Worm (Caenorhabditis elegans) whole organism, midembryonic: ENCODE results near the gene F52C12.6.

Source experiments
- T22C8.4 ChIP-seq: fragments of 200-800 bp; sonication (Bioruptor generic); IDR thresholded peaks from 2 replicates; pipeline ENCODE4 v1.3.6; 2022; ENCODE audit warnings: missing genetic modification characterization, missing compliant biosample characterization
- cog-1 ChIP-seq: sonication (generic microtip); optimal IDR thresholded peaks from 2 replicates; lab custom pipeline; 2016; ENCODE audit warnings: missing genetic modification characterization, missing compliant biosample characterization
- flt-1 ChIP-seq: fragments of 200-800 bp; sonication (Bioruptor generic); IDR thresholded peaks from 2 replicates; pipeline ENCODE4 v1.3.6; 2022; ENCODE audit warnings: missing genetic modification characterization, missing compliant biosample characterization
- klf-2 ChIP-seq: fragments of 200-800 bp; sonication (Bioruptor generic); conservative IDR thresholded peaks from 2 replicates; pipeline ENCODE4 v1.3.6; 2022; ENCODE audit warnings: missing genetic modification reagents, missing genetic modification characterization, missing compliant biosample characterization
- med-1 ChIP-seq: sonication (generic microtip); optimal IDR thresholded peaks from 2 replicates; lab custom pipeline; 2017; ENCODE audit warnings: missing genetic modification characterization, mild to moderate bottlenecking, missing compliant biosample characterization, antibody characterized with exemption, missing genetic modification reagents; ENCODE audit not compliant: insufficient read depth
- ref-1 ChIP-seq: fragments of 200-800 bp; sonication (Bioruptor generic); conservative IDR thresholded peaks from 2 replicates; pipeline ENCODE4 v1.3.6; 2022; ENCODE audit warnings: missing genetic modification reagents, missing genetic modification characterization, missing compliant biosample characterization
- tab-1 ChIP-seq: fragments of 200-800 bp; sonication (Bioruptor generic); IDR thresholded peaks from 2 replicates; pipeline ENCODE4 v1.3.6; 2022; ENCODE audit warnings: missing genetic modification characterization, missing compliant biosample characterization
- ztf-29 ChIP-seq: fragments of 200-800 bp; sonication (Bioruptor generic); IDR thresholded peaks from 2 replicates; pipeline ENCODE4 v1.3.6; 2022; ENCODE audit warnings: missing genetic modification reagents, missing genetic modification characterization, missing compliant biosample characterization

DNA sequence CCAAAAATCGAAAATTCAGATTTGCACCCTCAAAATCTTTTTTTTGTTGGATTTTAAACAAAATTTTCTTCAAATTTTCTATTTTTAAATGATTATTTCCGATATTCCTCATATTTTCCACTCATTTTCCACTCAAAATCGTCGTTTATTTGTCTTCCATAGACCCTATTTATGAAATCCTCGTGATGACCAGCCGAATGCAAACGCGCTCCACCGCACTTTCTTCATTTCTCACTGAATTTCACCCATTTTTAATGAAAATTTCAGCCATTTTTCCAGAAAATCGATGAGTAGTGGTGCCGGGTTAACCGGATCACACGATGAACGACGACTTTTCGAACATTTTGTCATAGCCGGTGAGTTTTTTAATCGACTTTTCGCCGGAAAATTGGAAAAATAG, 32.8 kb upstream of the F52C12.6 start, which contains the start of gene denn-4:
- TF ChIP-seq klf-2, result no peak
- TF ChIP-seq T22C8.4 (GFP tag; lab: Robert Waterston, UW), result no peak
- no peak for TF ChIP-seq flt-1 (GFP tag; lab: Robert Waterston, UW)
- TF ChIP-seq ztf-29 (GFP tag; lab: Robert Waterston, UW), result no peak
- no peak for TF ChIP-seq tab-1 (GFP tag; lab: Robert Waterston, UW)
- TF ChIP-seq ref-1 (GFP tag; lab: Robert Waterston, UW), result no peak
- no peak for TF ChIP-seq med-1 (GFP tag; lab: Kevin White, UChicago)
- no peak for TF ChIP-seq cog-1 (tag; lab: Kevin White, UChicago)
